Worm (Caenorhabditis elegans): ENCODE results near the gene T12A7.9.

DNA sequence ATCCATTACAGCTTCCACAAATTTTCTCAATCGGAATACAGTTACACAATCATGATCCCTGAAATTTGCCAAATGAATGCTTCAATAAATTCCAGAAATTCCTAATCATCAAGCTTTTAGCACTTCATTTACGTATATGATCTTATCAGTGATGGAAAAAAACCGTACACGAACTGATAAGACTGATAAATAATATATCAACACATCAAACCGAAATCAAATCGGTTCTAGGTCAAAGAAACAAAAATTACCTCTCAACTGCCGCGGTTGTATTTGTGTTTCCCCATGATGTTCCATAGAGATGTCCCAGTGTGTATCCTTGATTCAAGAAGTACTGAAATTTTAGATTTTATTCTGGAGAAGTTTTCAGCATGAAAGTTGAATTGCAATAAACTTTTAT, 15.3 kb upstream of the T12A7.9 start:
- TF ChIP-seq ceh-82 (tag; optimal IDR thresholded peaks at IDR 0.05) (no peak), nhr-77 (tag; optimal IDR thresholded peaks at IDR 0.05) (no peak), mdl-1 (tag; optimal IDR thresholded peaks at IDR 0.05) (no peak), ceh-16 (tag; optimal IDR thresholded peaks at IDR 0.05) (no peak), fos-1 (tag; optimal IDR thresholded peaks at IDR 0.05) (no peak), unc-62 (GFP tag; optimal IDR thresholded peaks at IDR 0.05) (no peak), tbx-2 (tag; optimal IDR thresholded peaks at IDR 0.05) (no peak), nhr-237 (tag; optimal IDR thresholded peaks at IDR 0.05) (no peak)
